Worm (Caenorhabditis elegans) whole organism, dauer: ENCODE measurements around the gene K05F6.4.
"Not testable (repeated sequence)": the region's sequence is repeated elsewhere in the genome, so short reads cannot be mapped to it uniquely, and the experiment has no call there.

Experiments used
- unc-62 ChIP-seq: sonication (generic microtip); optimal IDR thresholded peaks from 2 replicates; lab custom pipeline; 2017; ENCODE audit warnings: missing biosample characterization, missing genetic modification reagents, missing genetic modification characterization

K05F6.4 gene

ce11 chrII:1543182-1543581 is at the start of gene K05F6.4:
TSS of gene K05F6.4 (plus strand) at chrII:1543482.
- TF ChIP-seq unc-62 = not testable (repeated sequence)

ce11 chrII:1500286-1500840 is 42.9 kb upstream of the K05F6.4 start, which contains the start of gene emc-1:
TSS of gene emc-1 (minus strand) at chrII:1500330.
- no peak for TF ChIP-seq unc-62

ce11 chrII:1500959-1501358 is 42.3 kb upstream of the K05F6.4 start:
- no peak for TF ChIP-seq unc-62

- no peak for TF ChIP-seq unc-62
These were observed 41.5 kb upstream of the K05F6.4 start for ce11 chrII:1501614-1502355.

- no peak for TF ChIP-seq unc-62
These were observed 39.6 kb upstream of the K05F6.4 start for ce11 chrII:1503663-1504062.

- no peak for TF ChIP-seq unc-62
These were observed 39.0 kb upstream of the K05F6.4 start, which contains the start of gene fdgt-1 for ce11 chrII:1504266-1504665. TSS of gene fdgt-1 (plus strand) at chrII:1504566.

- TF ChIP-seq unc-62 = no peak
These were observed 25.9 kb upstream of the K05F6.4 start, which contains the start of gene math-45 for ce11 chrII:1517354-1517753. TSS of gene math-45 (minus strand) at chrII:1517454.

- no peak for TF ChIP-seq unc-62
These were observed 24.4 kb upstream of the K05F6.4 start, which contains the start of gene Y51H7BR.8 for ce11 chrII:1518914-1519313. TSS of gene Y51H7BR.8 (plus strand) at chrII:1519214.

- no peak for TF ChIP-seq unc-62
These were observed 23.4 kb upstream of the K05F6.4 start for ce11 chrII:1519867-1520266.

ce11 chrII:1521956-1522355 is 21.3 kb upstream of the K05F6.4 start:
- TF ChIP-seq unc-62 = no peak

- no peak for TF ChIP-seq unc-62
These were observed 17.8 kb upstream of the K05F6.4 start, which contains the start of gene Y51H7BR.7 for ce11 chrII:1525498-1525897. TSS of gene Y51H7BR.7 (minus strand) at chrII:1525598.

- no peak for TF ChIP-seq unc-62
These were observed 14.2 kb upstream of the K05F6.4 start, which contains the start of gene Y51H7BR.4 for ce11 chrII:1529057-1529456. TSS of gene Y51H7BR.4 (plus strand) at chrII:1529357.

ce11 chrII:1535931-1536330 is 7.4 kb upstream of the K05F6.4 start, which contains the start of gene fbxb-43:
TSS of gene fbxb-43 (plus strand) at chrII:1536231.
- TF ChIP-seq unc-62 = no peak

- no peak for TF ChIP-seq unc-62
These were observed 6.0 kb upstream of the K05F6.4 start, which contains the start of gene fbxb-42 for ce11 chrII:1537321-1537720. TSS of gene fbxb-42 (plus strand) at chrII:1537621.

- no peak for TF ChIP-seq unc-62
These were observed 4.7 kb upstream of the K05F6.4 start, which contains the start of gene fbxb-44 for ce11 chrII:1538589-1538988. TSS of gene fbxb-44 (plus strand) at chrII:1538889.

- not testable (repeated sequence) for TF ChIP-seq unc-62
These were observed 2.7 kb upstream of the K05F6.4 start, which contains the start of gene poml-4 for ce11 chrII:1540628-1541027. TSS of gene poml-4 (plus strand) at chrII:1540928.

- no peak for TF ChIP-seq unc-62
These were observed 2.3 kb downstream of the K05F6.4 start, which contains the start of gene K05F6.12 for ce11 chrII:1545625-1546024. TSS of gene K05F6.12 (plus strand) at chrII:1545925.
